Worm (Caenorhabditis elegans) whole organism, young adult: ENCODE measurements around the gene col-116.

Experiments
- T26A5.8 ChIP-seq: sonication (generic microtip); optimal IDR thresholded peaks from 2 replicates; lab custom pipeline; 2016; ENCODE audit warnings: missing genetic modification characterization, missing compliant biosample characterization
- lin-35 ChIP-seq, 3 experiments: fragments of 150-350 bp in 2 of 3; sonication (generic microtip) in 1 of 3; optimal IDR thresholded peaks; 2 replicates each; lab custom pipeline; 2014 to 2018; ENCODE audit warnings: missing biosample characterization in 3 of 3, missing genetic modification characterization in 3 of 3, missing genetic modification reagents in 3 of 3
- ztf-26 ChIP-seq: sonication (generic microtip); optimal IDR thresholded peaks from 2 replicates; lab custom pipeline; 2017; ENCODE audit warnings: missing genetic modification characterization, missing compliant biosample characterization

ce11 chrIV:8357299-8357698, 1.6 kb downstream of the col-116 start:
- TF ChIP-seq ztf-26 (tag; lab: Kevin White, UChicago) = no peak
- no peak for TF ChIP-seq T26A5.8
- no peak for TF ChIP-seq lin-35 (GFP tag; optimal IDR thresholded peaks at IDR 0.05; lab: Kevin White, UChicago)
